Fruit fly (Drosophila melanogaster) whole organism, embryonic: ENCODE data around the gene PIG-Wb.

Experiments used
- CG10366 ChIP-seq: fragments of 200-800 bp; sonication (Bioruptor generic); IDR thresholded peaks from 2 replicates; pipeline ENCODE4 v1.3.6; 2022; ENCODE audit warnings: missing biosample characterization, missing genetic modification characterization
- CG10431 ChIP-seq: fragments of 200-800 bp; sonication (Bioruptor generic); optimal IDR thresholded peaks from 3 replicates; lab custom pipeline; 2018; ENCODE audit warnings: missing biosample characterization, mild to moderate bottlenecking, missing genetic modification characterization
- CG10543 ChIP-seq: fragments of 200-800 bp; sonication (Bioruptor generic); optimal IDR thresholded peaks from 3 replicates; lab custom pipeline; 2017; ENCODE audit warnings: missing biosample characterization, mild to moderate bottlenecking, missing genetic modification characterization, moderate library complexity
- CG11504 ChIP-seq: fragments of 200-800 bp; sonication (Bioruptor generic); optimal IDR thresholded peaks from 3 replicates; lab custom pipeline; 2019; ENCODE audit warnings: missing biosample characterization, mild to moderate bottlenecking, missing genetic modification characterization, moderate library complexity
- CG14667 ChIP-seq: fragments of 200-800 bp; sonication (Bioruptor generic); IDR thresholded peaks from 2 replicates; pipeline ENCODE4 v1.3.6; 2022; ENCODE audit warnings: missing biosample characterization, missing genetic modification characterization
- CG15696 ChIP-seq: fragments of 200-800 bp; sonication (Bioruptor generic); optimal IDR thresholded peaks from 2 replicates; lab custom pipeline; 2019; ENCODE audit warnings: missing biosample characterization, mild to moderate bottlenecking, missing genetic modification characterization, moderate library complexity
- CG1602 ChIP-seq: fragments of 200-800 bp; sonication (Bioruptor generic); optimal IDR thresholded peaks from 3 replicates; lab custom pipeline; 2016; ENCODE audit warnings: missing biosample characterization, missing genetic modification characterization
- CG18011 ChIP-seq: fragments of 200-800 bp; sonication (Bioruptor generic); optimal IDR thresholded peaks from 2 replicates; lab custom pipeline; 2017; ENCODE audit warnings: missing biosample characterization, missing genetic modification characterization, mild to moderate bottlenecking, moderate library complexity, missing genotype
- CG31365 ChIP-seq: fragments of 200-800 bp; sonication (Bioruptor generic); optimal IDR thresholded peaks from 2 replicates; lab custom pipeline; 2018; ENCODE audit warnings: missing biosample characterization, mild to moderate bottlenecking, missing genetic modification characterization
- CG3407 ChIP-seq: fragments of 200-800 bp; sonication (Bioruptor generic); optimal IDR thresholded peaks from 2 replicates; lab custom pipeline; 2018; ENCODE audit warnings: missing biosample characterization, mild to moderate bottlenecking, missing genetic modification characterization
- CG3726 ChIP-seq: fragments of 200-800 bp; sonication (Bioruptor generic); IDR thresholded peaks from 3 replicates; pipeline ENCODE4, ENCODE4 v1.3.6; 2022; ENCODE audit warnings: missing biosample characterization, missing genetic modification characterization
- CG6683 ChIP-seq: fragments of 200-800 bp; sonication (Bioruptor generic); optimal IDR thresholded peaks from 2 replicates; lab custom pipeline; 2017; ENCODE audit warnings: missing biosample characterization, mild to moderate bottlenecking, missing genetic modification characterization, missing genetic modification reagents
- CG8478 ChIP-seq: fragments of >200 bp; optimal IDR thresholded peaks from 2 replicates; lab custom pipeline; 2018
- CG8765 ChIP-seq: fragments of 200-800 bp; sonication (Bioruptor generic); IDR thresholded peaks from 2 replicates; pipeline ENCODE4 v1.3.6; 2022; ENCODE audit warnings: missing biosample characterization, missing genetic modification characterization
- CG9437 ChIP-seq: fragments of 200-800 bp; sonication (Bioruptor generic); optimal IDR thresholded peaks from 2 replicates; lab custom pipeline; 2018; ENCODE audit warnings: missing biosample characterization, mild to moderate bottlenecking, missing genetic modification characterization
- CG9609 ChIP-seq: fragments of 200-800 bp; sonication (Bioruptor generic); optimal IDR thresholded peaks from 3 replicates; lab custom pipeline; 2016; ENCODE audit warnings: missing biosample characterization, missing genetic modification characterization
- Chrac-16 ChIP-seq: fragments of 200-800 bp; sonication (Bioruptor generic); optimal IDR thresholded peaks from 3 replicates; lab custom pipeline; 2016; ENCODE audit warnings: missing biosample characterization, missing genetic modification characterization
- Doc2 ChIP-seq: fragments of 200-800 bp; sonication (Bioruptor generic); IDR thresholded peaks from 2 replicates; pipeline ENCODE4 v1.3.6; 2022; ENCODE audit warnings: missing biosample characterization, missing genetic modification characterization
- Drgx ChIP-seq: fragments of 200-800 bp; sonication (Bioruptor generic); IDR thresholded peaks from 2 replicates; pipeline ENCODE4 v1.3.6; 2022; ENCODE audit warnings: missing biosample characterization, missing genetic modification characterization
- Elba2 ChIP-seq: fragments of 200-800 bp; sonication (Bioruptor generic); optimal IDR thresholded peaks from 3 replicates; lab custom pipeline; 2016; ENCODE audit warnings: missing biosample characterization, missing genetic modification characterization
- Ets65A ChIP-seq: fragments of 200-800 bp; sonication (Bioruptor generic); peaks from one replicate; lab custom pipeline; 2016; ENCODE audit warnings: missing biosample characterization, missing genetic modification characterization
- HLH3B ChIP-seq: fragments of 200-800 bp; sonication (Bioruptor generic); IDR thresholded peaks from 2 replicates; pipeline ENCODE4 v1.3.6; 2022; ENCODE audit warnings: missing biosample characterization, missing genetic modification characterization
- Nf-YB ChIP-seq: fragments of 200-800 bp; sonication (Bioruptor generic); optimal IDR thresholded peaks from 3 replicates; lab custom pipeline; 2019; ENCODE audit warnings: missing biosample characterization, mild to moderate bottlenecking, missing genetic modification characterization, moderate library complexity
- Oli ChIP-seq: fragments of 200-800 bp; sonication (Bioruptor generic); optimal IDR thresholded peaks from 2 replicates; lab custom pipeline; 2018; ENCODE audit warnings: missing biosample characterization, mild to moderate bottlenecking, missing genetic modification characterization, moderate library complexity
- Rx ChIP-seq: fragments of 200-800 bp; sonication (Bioruptor generic); IDR thresholded peaks from 2 replicates; pipeline ENCODE4 v1.3.6; 2022; ENCODE audit warnings: missing biosample characterization, missing genetic modification characterization
- Sin3A ChIP-seq: fragments of >200 bp; optimal IDR thresholded peaks from 2 replicates; lab custom pipeline; 2018
- TFAM ChIP-seq: fragments of 200-800 bp; sonication (Bioruptor generic); optimal IDR thresholded peaks from 2 replicates; lab custom pipeline; 2017; ENCODE audit warnings: missing biosample characterization, missing genetic modification characterization, inconsistent platforms
- ara ChIP-seq: fragments of 200-800 bp; sonication (Bioruptor generic); IDR thresholded peaks from 2 replicates; pipeline ENCODE4 v1.3.6; 2022; ENCODE audit warnings: missing biosample characterization, missing genetic modification characterization
- bsh ChIP-seq, 2 experiments: fragments of 200-800 bp; sonication (Bioruptor generic); optimal IDR thresholded peaks; 2 replicates each; lab custom pipeline; 2017 to 2018; ENCODE audit warnings: mild to moderate bottlenecking in 2 of 2, missing biosample characterization in 2 of 2, missing genetic modification characterization in 2 of 2, moderate library complexity in 1 of 2
- ci ChIP-seq: fragments of 200-800 bp; sonication (Bioruptor generic); IDR thresholded peaks from 3 replicates; pipeline ENCODE4 v1.3.6; 2022; ENCODE audit warnings: missing biosample characterization, missing genetic modification characterization
- corto ChIP-seq: fragments of 200-800 bp; sonication (Bioruptor generic); optimal IDR thresholded peaks from 2 replicates; lab custom pipeline; 2016; ENCODE audit warnings: missing biosample characterization, mild to moderate bottlenecking, missing genetic modification characterization, moderate library complexity
- dati ChIP-seq: fragments of 200-800 bp; sonication (Bioruptor generic); IDR thresholded peaks from 2 replicates; pipeline ENCODE4 v1.3.6; 2022; ENCODE audit warnings: missing biosample characterization, missing genetic modification characterization
- dysf ChIP-seq: fragments of 200-800 bp; sonication (Bioruptor generic); IDR thresholded peaks from 3 replicates; pipeline ENCODE4 v1.3.6; 2022; ENCODE audit warnings: missing biosample characterization, missing genetic modification characterization
- jigr1 ChIP-seq: fragments of 200-800 bp; sonication (Bioruptor generic); IDR thresholded peaks from 3 replicates; pipeline ENCODE4 v1.3.6; 2022; ENCODE audit warnings: missing biosample characterization, missing genetic modification characterization
- lilli ChIP-seq: fragments of 200-800 bp; sonication (Bioruptor generic); optimal IDR thresholded peaks from 3 replicates; lab custom pipeline; 2016; ENCODE audit warnings: missing biosample characterization, missing genetic modification characterization
- maf-S ChIP-seq: fragments of 200-800 bp; sonication (Bioruptor generic); optimal IDR thresholded peaks from 2 replicates; lab custom pipeline; 2016; ENCODE audit warnings: missing biosample characterization, missing genetic modification characterization
- nom ChIP-seq: fragments of 200-800 bp; sonication (Bioruptor generic); optimal IDR thresholded peaks from 2 replicates; lab custom pipeline; 2017; ENCODE audit warnings: missing biosample characterization, missing genetic modification characterization, mild to moderate bottlenecking, moderate library complexity, missing genetic modification reagents
- pan ChIP-seq, 4 experiments: fragments of >200 bp in 3 of 4; fragments of 200-800 bp in 1 of 4; sonication (Bioruptor generic) in 1 of 4; optimal IDR thresholded peaks in 3 of 4; IDR thresholded peaks in 1 of 4; 2 replicates each; pipeline versions ENCODE4 v1.3.6 to Lab custom; 2017 to 2022; ENCODE audit warnings: missing biosample characterization in 2 of 4, missing genetic modification characterization in 2 of 4, mixed read lengths in 1 of 4
- pb ChIP-seq: fragments of 200-800 bp; sonication (Bioruptor generic); optimal IDR thresholded peaks from 3 replicates; lab custom pipeline; 2016; ENCODE audit warnings: missing biosample characterization, missing genetic modification characterization
- peb ChIP-seq: fragments of 200-800 bp; sonication (Bioruptor generic); IDR thresholded peaks from 2 replicates; pipeline ENCODE4 v1.3.6; 2022; ENCODE audit warnings: missing biosample characterization, missing genetic modification characterization
- pfk ChIP-seq: fragments of 200-800 bp; sonication (Bioruptor generic); optimal IDR thresholded peaks from 2 replicates; lab custom pipeline; 2018; ENCODE audit warnings: missing biosample characterization, mild to moderate bottlenecking, missing genetic modification characterization, moderate library complexity
- repo ChIP-seq: fragments of 200-800 bp; sonication (Bioruptor generic); optimal IDR thresholded peaks from 2 replicates; lab custom pipeline; 2016; ENCODE audit warnings: missing biosample characterization, missing genetic modification characterization
- row ChIP-seq: fragments of 200-800 bp; sonication (Bioruptor generic); IDR thresholded peaks from 3 replicates; pipeline ENCODE4 v1.3.6; 2022; ENCODE audit warnings: missing biosample characterization, missing genetic modification characterization
- sd ChIP-seq: fragments of 200-800 bp; sonication (Bioruptor generic); optimal IDR thresholded peaks from 3 replicates; lab custom pipeline; 2018; ENCODE audit warnings: missing biosample characterization, mild to moderate bottlenecking, missing genetic modification characterization, moderate library complexity
- sisA ChIP-seq: fragments of 200-800 bp; sonication (Bioruptor generic); IDR thresholded peaks from 2 replicates; pipeline ENCODE4 v1.3.6; 2022; ENCODE audit warnings: missing biosample characterization, missing genetic modification characterization
- slbo ChIP-seq: fragments of 200-800 bp; sonication (Bioruptor generic); IDR thresholded peaks from 2 replicates; pipeline ENCODE4 v1.3.6; 2022; ENCODE audit warnings: missing biosample characterization, missing genetic modification characterization
- sr ChIP-seq: fragments of 200-800 bp; sonication (Bioruptor generic); IDR thresholded peaks from 3 replicates; pipeline ENCODE4 v1.3.6; 2022; ENCODE audit warnings: missing biosample characterization, missing genetic modification characterization
- sug ChIP-seq: fragments of 200-800 bp; optimal IDR thresholded peaks from 2 replicates; lab custom pipeline; 2019; ENCODE audit warnings: missing biosample characterization, mild to moderate bottlenecking, missing genetic modification characterization, moderate library complexity
- vvl ChIP-seq: fragments of 200-800 bp; sonication (Bioruptor generic); IDR thresholded peaks from 2 replicates; pipeline ENCODE4 v1.3.6; 2022; ENCODE audit warnings: missing biosample characterization, missing genetic modification characterization
- zfh1 ChIP-seq: fragments of 200-800 bp; sonication (Bioruptor generic); IDR thresholded peaks from 3 replicates; pipeline ENCODE4 v1.3.6; 2022; ENCODE audit warnings: missing biosample characterization, missing genetic modification characterization

The PIG-Wb gene

dm6 chr3L:1692122-1692786, 45.7 kb downstream of the PIG-Wb start (continued):
- TF ChIP-seq CG6683 (GFP tag; lab: Kevin White, UChicago): no peak
- no peak for TF ChIP-seq Chrac-16 (GFP tag; lab: Kevin White, UChicago)
- no peak for TF ChIP-seq sd
- TF ChIP-seq CG11504 (tag; lab: Kevin White, UChicago): peak; percentile 4
- no peak for TF ChIP-seq CG3407 (GFP tag; lab: Kevin White, UChicago)
- TF ChIP-seq pb (GFP tag; lab: Kevin White, UChicago): no peak
- no peak for TF ChIP-seq CG3726 (GFP tag; lab: Robert Waterston, UW)
- no peak for TF ChIP-seq CG1602 (GFP tag; lab: Kevin White, UChicago)
- TF ChIP-seq repo (GFP tag; lab: Kevin White, UChicago): no peak
- TF ChIP-seq ara: 0 out of 2 replicates have a peak, but pooled peaks have one; percentile 32
- TF ChIP-seq CG8765 (GFP tag; lab: Robert Waterston, UW): peak; percentile 25; the same call in 1 of the 2 replicates
- TF ChIP-seq CG10431: no peak
- TF ChIP-seq CG14667 (GFP tag; lab: Robert Waterston, UW): 0 out of 2 replicates have a peak, but pooled peaks have one; percentile 11
- 0 out of 2 replicates have a peak, but pooled peaks have one; percentile 19 for TF ChIP-seq Rx (GFP tag; lab: Robert Waterston, UW)
- peak; percentile 43; the same call in 1 of the 3 replicates for TF ChIP-seq row (GFP tag; lab: Robert Waterston, UW)
- no peak for TF ChIP-seq TFAM (GFP tag; lab: Kevin White, UChicago)
- TF ChIP-seq dysf: 0 out of 3 replicates have a peak, but pooled peaks have one; percentile 14
- TF ChIP-seq Doc2 (GFP tag; lab: Robert Waterston, UW): no peak
- no peak for TF ChIP-seq CG18011 (GFP tag; lab: Kevin White, UChicago)
- TF ChIP-seq maf-S (GFP tag; lab: Kevin White, UChicago): no peak
- 0 out of 2 replicates have a peak, but pooled peaks have one; percentile 30 for TF ChIP-seq vvl
- TF ChIP-seq CG15696 (tag; lab: Kevin White, UChicago): no peak
- TF ChIP-seq HLH3B (GFP tag; lab: Robert Waterston, UW): no peak
- TF ChIP-seq pfk (GFP tag; lab: Kevin White, UChicago): no peak
- TF ChIP-seq dati (GFP tag; lab: Robert Waterston, UW): no peak
- TF ChIP-seq CG10366 (GFP tag; lab: Robert Waterston, UW): peak; percentile 14; the same call in 1 of the 2 replicates
- no peak for TF ChIP-seq sug (tag; lab: Kevin White, UChicago)
- no peak for TF ChIP-seq CG9609
- TF ChIP-seq Ets65A (GFP tag; lab: Kevin White, UChicago): peak; percentile 53
- peak; percentile 58; the same call in 1 of the 3 replicates for TF ChIP-seq ci (GFP tag; lab: Robert Waterston, UW)
- peak; percentile 65 for TF ChIP-seq corto (GFP tag; lab: Kevin White, UChicago)
- 0 out of 2 replicates have a peak, but pooled peaks have one; percentile 7 for TF ChIP-seq slbo (GFP tag; lab: Robert Waterston, UW)
- peak in 1 of 2 experiments; percentile 80 for TF ChIP-seq bsh (GFP tag; optimal IDR thresholded peaks at IDR 0.05; lab: Kevin White, UChicago)
- peak; percentile 87 for TF ChIP-seq Drgx (GFP tag; lab: Robert Waterston, UW)
- no peak for TF ChIP-seq Sin3A (lab: Kevin White, UChicago)
- TF ChIP-seq lilli (GFP tag; lab: Kevin White, UChicago): no peak
- TF ChIP-seq CG9437 (GFP tag; lab: Kevin White, UChicago): no peak
- TF ChIP-seq pan (optimal IDR thresholded peaks at IDR 0.05; lab: Kevin White, UChicago): no peak
- peak in 1 of 2 experiments; percentile 40 for TF ChIP-seq pan (GFP tag; optimal IDR thresholded peaks at IDR 0.05 in 1 of 2, IDR thresholded peaks at IDR 0.05 in 1 of 2)
- peak; percentile 77 for TF ChIP-seq nom (GFP tag; lab: Kevin White, UChicago)
- no peak for TF ChIP-seq jigr1 (GFP tag; lab: Robert Waterston, UW)
- no peak for TF ChIP-seq Elba2
- TF ChIP-seq sisA (GFP tag; lab: Robert Waterston, UW): peak; percentile 45; the same call in 1 of the 2 replicates
- no peak for TF ChIP-seq Nf-YB (GFP tag; lab: Kevin White, UChicago)
- TF ChIP-seq CG10543: no peak
- peak; percentile 25 for TF ChIP-seq Oli (tag; lab: Kevin White, UChicago)
- TF ChIP-seq CG8478: no peak
- no peak for TF ChIP-seq CG31365 (tag; lab: Kevin White, UChicago)
- 0 out of 2 replicates have a peak, but pooled peaks have one; percentile 9 for TF ChIP-seq peb
- peak; percentile 49; the same call in 2 of the 3 replicates for TF ChIP-seq zfh1
- no peak for TF ChIP-seq sr (GFP tag; lab: Robert Waterston, UW)
